Worm (Caenorhabditis elegans): ENCODE data around the gene clec-148.

- TF ChIP-seq ztf-11 (tag; optimal IDR thresholded peaks at IDR 0.05) (no peak), bed-3 (GFP tag; optimal IDR thresholded peaks at IDR 0.05) (no peak), unc-62 (GFP tag; optimal IDR thresholded peaks at IDR 0.05) (no peak)
Measured at ce11 chrIII:131627-132026, 44.0 kb downstream of the clec-148 start.

All from whole organism, mixed stage, embryonic.